Worm (Caenorhabditis elegans) whole organism, late embryonic: ENCODE data around the gene ugt-54.

ENCODE experiments used
- C38D4.7 ChIP-seq: fragments of 200-800 bp; sonication (Bioruptor generic); optimal IDR thresholded peaks from 2 replicates; lab custom pipeline; 2018; ENCODE audit warnings: mild to moderate bottlenecking, missing genetic modification characterization, moderate library complexity, missing compliant biosample characterization
- F13H6.1 ChIP-seq: sonication (generic microtip); optimal IDR thresholded peaks from 2 replicates; lab custom pipeline; 2016; ENCODE audit warnings: missing genetic modification characterization, missing compliant biosample characterization
- T23F11.4 ChIP-seq: fragments of 200-800 bp; sonication (Bioruptor generic); optimal IDR thresholded peaks from 2 replicates; lab custom pipeline; 2018; ENCODE audit warnings: mild to moderate bottlenecking, missing genetic modification characterization, missing compliant biosample characterization
- ahr-1 ChIP-seq: sonication (generic microtip); optimal IDR thresholded peaks from 2 replicates; lab custom pipeline; 2016; ENCODE audit warnings: missing genetic modification characterization, missing compliant biosample characterization
- ama-1 ChIP-seq: fragments of 150-350 bp; optimal IDR thresholded peaks from 2 replicates; lab custom pipeline; 2014
- ceh-18 ChIP-seq: sonication (generic microtip); optimal IDR thresholded peaks from 2 replicates; lab custom pipeline; 2016; ENCODE audit warnings: missing genetic modification characterization, missing compliant biosample characterization
- ceh-19 ChIP-seq: fragments of 200-800 bp; sonication (Bioruptor generic); optimal IDR thresholded peaks from 2 replicates; lab custom pipeline; 2018; ENCODE audit warnings: mild to moderate bottlenecking, missing genetic modification characterization, missing compliant biosample characterization
- ceh-24 ChIP-seq: sonication (generic microtip); optimal IDR thresholded peaks from 2 replicates; lab custom pipeline; 2016; ENCODE audit warnings: mild to moderate bottlenecking, missing genetic modification characterization, missing compliant biosample characterization
- ceh-30 ChIP-seq: fragments of 150-350 bp; optimal IDR thresholded peaks from 2 replicates; lab custom pipeline; 2014; ENCODE audit warnings: missing biosample characterization, missing genetic modification characterization
- ceh-34 ChIP-seq: sonication (generic microtip); optimal IDR thresholded peaks from 2 replicates; lab custom pipeline; 2016; ENCODE audit warnings: mild to moderate bottlenecking, missing genetic modification characterization, missing compliant biosample characterization
- ceh-48 ChIP-seq: sonication (generic microtip); optimal IDR thresholded peaks from 2 replicates; lab custom pipeline; 2016; ENCODE audit warnings: missing genetic modification characterization, inconsistent platforms, missing compliant biosample characterization
- ceh-6 ChIP-seq: fragments of 200-800 bp; sonication (Bioruptor generic); optimal IDR thresholded peaks from 2 replicates; lab custom pipeline; 2018; ENCODE audit warnings: mild to moderate bottlenecking, missing genetic modification characterization, missing compliant biosample characterization
- ceh-9 ChIP-seq: sonication (generic microtip); optimal IDR thresholded peaks from 2 replicates; lab custom pipeline; 2016; ENCODE audit warnings: mild to moderate bottlenecking, missing genetic modification characterization, inconsistent platforms, missing compliant biosample characterization
- elt-2 ChIP-seq: sonication (generic microtip); optimal IDR thresholded peaks from 2 replicates; lab custom pipeline; 2016; ENCODE audit warnings: missing genetic modification reagents, missing genetic modification characterization, missing compliant biosample characterization
- eyg-1 ChIP-seq: sonication (generic microtip); optimal IDR thresholded peaks from 2 replicates; lab custom pipeline; 2016; ENCODE audit warnings: missing genotype, missing genetic modification characterization, missing compliant biosample characterization
- fax-1 ChIP-seq: sonication (generic microtip); optimal IDR thresholded peaks from 2 replicates; lab custom pipeline; 2016; ENCODE audit warnings: missing genotype, missing genetic modification characterization, missing compliant biosample characterization
- fkh-6 ChIP-seq: sonication (generic microtip); optimal IDR thresholded peaks from 2 replicates; lab custom pipeline; 2016; ENCODE audit warnings: missing genetic modification characterization, missing compliant biosample characterization
- gmeb-2 ChIP-seq: sonication (generic microtip); optimal IDR thresholded peaks from 2 replicates; lab custom pipeline; 2016; ENCODE audit warnings: missing genetic modification characterization, inconsistent platforms, missing compliant biosample characterization
- hlh-15 ChIP-seq: sonication (generic microtip); optimal IDR thresholded peaks from 2 replicates; lab custom pipeline; 2016; ENCODE audit warnings: missing genetic modification characterization, missing compliant biosample characterization
- hlh-30 ChIP-seq: sonication (generic microtip); optimal IDR thresholded peaks from 2 replicates; lab custom pipeline; 2017; ENCODE audit warnings: antibody characterized with exemption, missing genetic modification characterization, missing compliant biosample characterization; ENCODE audit not compliant: insufficient read depth
- hlh-8 ChIP-seq: sonication (generic microtip); optimal IDR thresholded peaks from 2 replicates; lab custom pipeline; 2016; ENCODE audit warnings: missing genotype, missing genetic modification characterization, missing compliant biosample characterization
- lim-6 ChIP-seq: sonication (generic microtip); optimal IDR thresholded peaks from 2 replicates; lab custom pipeline; 2016; ENCODE audit warnings: missing genetic modification characterization, missing compliant biosample characterization
- lin-11 ChIP-seq: fragments of 200-800 bp; sonication (Bioruptor generic); optimal IDR thresholded peaks from 2 replicates; lab custom pipeline; 2018; ENCODE audit warnings: mild to moderate bottlenecking, missing genetic modification characterization, missing compliant biosample characterization
- madf-2 ChIP-seq: sonication (generic microtip); optimal IDR thresholded peaks from 2 replicates; lab custom pipeline; 2017; ENCODE audit warnings: missing genetic modification characterization, missing compliant biosample characterization
- mec-3 ChIP-seq: sonication (generic microtip); optimal IDR thresholded peaks from 2 replicates; lab custom pipeline; 2016; ENCODE audit warnings: borderline replicate concordance, missing genetic modification characterization, missing compliant biosample characterization
- nfya-1 ChIP-seq: sonication (generic microtip); optimal IDR thresholded peaks from 2 replicates; lab custom pipeline; 2017; ENCODE audit warnings: missing genetic modification characterization, mild to moderate bottlenecking, missing compliant biosample characterization, antibody characterized with exemption, moderate library complexity
- nhr-232 ChIP-seq: sonication (generic microtip); optimal IDR thresholded peaks from 2 replicates; lab custom pipeline; 2016; ENCODE audit warnings: missing genetic modification characterization, missing compliant biosample characterization
- npax-4 ChIP-seq: sonication (generic microtip); optimal IDR thresholded peaks from 2 replicates; lab custom pipeline; 2016; ENCODE audit warnings: missing genetic modification characterization, missing compliant biosample characterization
- odd-2 ChIP-seq: sonication (generic microtip); optimal IDR thresholded peaks from 2 replicates; lab custom pipeline; 2017; ENCODE audit warnings: antibody characterized with exemption, mild to moderate bottlenecking, missing genetic modification characterization, missing compliant biosample characterization
- pag-3 ChIP-seq: sonication (generic microtip); optimal IDR thresholded peaks from 2 replicates; lab custom pipeline; 2016; ENCODE audit warnings: missing compliant biosample characterization, missing genetic modification characterization, borderline replicate concordance
- pha-2 ChIP-seq: sonication (generic microtip); optimal IDR thresholded peaks from 2 replicates; lab custom pipeline; 2017; ENCODE audit warnings: mild to moderate bottlenecking, missing genetic modification characterization, missing compliant biosample characterization
- pqm-1 ChIP-seq: sonication (generic microtip); optimal IDR thresholded peaks from 2 replicates; lab custom pipeline; 2016; ENCODE audit warnings: missing genetic modification characterization, missing compliant biosample characterization
- pros-1 ChIP-seq: fragments of 150-350 bp; optimal IDR thresholded peaks from 2 replicates; lab custom pipeline; 2014; ENCODE audit warnings: missing biosample characterization, missing genetic modification reagents, missing genetic modification characterization
- sdc-2 ChIP-seq: sonication (generic microtip); optimal IDR thresholded peaks from 2 replicates; lab custom pipeline; 2016; ENCODE audit warnings: missing genotype, missing genetic modification characterization, missing compliant biosample characterization
- sox-4 ChIP-seq: sonication (generic microtip); optimal IDR thresholded peaks from 2 replicates; lab custom pipeline; 2017; ENCODE audit warnings: mild to moderate bottlenecking, missing genetic modification characterization, inconsistent platforms, missing compliant biosample characterization
- tbx-2 ChIP-seq: sonication (generic microtip); optimal IDR thresholded peaks from 2 replicates; lab custom pipeline; 2016; ENCODE audit warnings: missing genetic modification characterization, missing compliant biosample characterization
- tbx-7 ChIP-seq: sonication (generic microtip); optimal IDR thresholded peaks from 2 replicates; lab custom pipeline; 2016; ENCODE audit warnings: missing genotype, missing genetic modification characterization, missing compliant biosample characterization
- ttx-3 ChIP-seq: sonication (generic microtip); optimal IDR thresholded peaks from 2 replicates; lab custom pipeline; 2016; ENCODE audit warnings: missing genetic modification reagents, missing genetic modification characterization, missing compliant biosample characterization
- unc-3 ChIP-seq, 2 experiments: fragments of 200-800 bp in 1 of 2; sonication (Bioruptor generic) in 1 of 2; sonication (generic microtip) in 1 of 2; conservative IDR thresholded peaks in 1 of 2; optimal IDR thresholded peaks in 1 of 2; 2 replicates each; pipeline versions ENCODE4 v1.3.6 to Lab custom; 2016 to 2022; ENCODE audit warnings: missing compliant biosample characterization in 2 of 2, missing genetic modification characterization in 2 of 2, missing genetic modification reagents in 1 of 2
- unc-55 ChIP-seq: sonication (generic microtip); optimal IDR thresholded peaks from 2 replicates; lab custom pipeline; 2017; ENCODE audit warnings: missing biosample characterization, missing genetic modification reagents, missing genetic modification characterization
- unc-86 ChIP-seq: sonication (generic microtip); optimal IDR thresholded peaks from 2 replicates; lab custom pipeline; 2016; ENCODE audit warnings: missing genetic modification characterization, missing compliant biosample characterization
- zip-5 ChIP-seq: sonication (generic microtip); optimal IDR thresholded peaks from 2 replicates; lab custom pipeline; 2016; ENCODE audit warnings: missing genetic modification characterization, missing compliant biosample characterization

The ugt-54 gene

DNA sequence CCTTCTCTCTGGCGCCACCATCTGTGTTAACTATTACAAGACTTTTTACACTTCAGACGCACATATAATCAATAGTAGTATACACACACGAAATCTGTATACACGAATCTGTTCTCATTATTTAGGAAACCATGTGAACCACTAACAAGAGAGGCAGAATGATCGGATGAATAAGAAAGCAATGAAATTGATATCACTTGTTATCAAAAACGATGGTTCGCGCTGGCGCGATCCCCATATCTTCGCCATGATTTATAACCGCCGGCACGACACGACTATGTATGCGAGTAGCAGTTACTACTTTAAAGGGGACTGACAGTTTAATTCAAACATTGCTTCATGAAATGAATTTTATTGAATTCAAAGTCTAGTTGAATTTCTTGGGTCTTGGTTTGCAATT lies 19.8 kb downstream of the ugt-54 start:
- TF ChIP-seq hlh-15 (tag; lab: Kevin White, UChicago) (no peak), ttx-3 (tag; lab: Kevin White, UChicago) (no peak), hlh-30 (no peak), lin-11 (tag; lab: Kevin White, UChicago) (no peak), sdc-2 (no peak), unc-3 (GFP tag; conservative IDR thresholded peaks at IDR 0.05; lab: Robert Waterston, UW) (no peak), unc-3 (tag; optimal IDR thresholded peaks at IDR 0.05; lab: Kevin White, UChicago) (no peak), sox-4 (no peak), gmeb-2 (tag; lab: Kevin White, UChicago) (no peak), T23F11.4 (GFP tag; lab: Kevin White, UChicago) (no peak), mec-3 (tag; lab: Kevin White, UChicago) (no peak), nhr-232 (no peak), ama-1 (lab: Kevin White, UChicago) (no peak), tbx-7 (tag; lab: Kevin White, UChicago) (no peak), ceh-19 (no peak), fax-1 (no peak), pqm-1 (no peak), odd-2 (tag; lab: Kevin White, UChicago) (no peak), pha-2 (tag; lab: Kevin White, UChicago) (no peak), ceh-30 (tag; lab: Kevin White, UChicago) (no peak), hlh-8 (no peak)

ce11 chrIV:10782014-10782413 lies 20.5 kb downstream of the ugt-54 start:
- TF ChIP-seq hlh-30 (no peak), unc-86 (no peak), ceh-18 (tag; lab: Kevin White, UChicago) (no peak), npax-4 (tag; lab: Kevin White, UChicago) (no peak), ceh-48 (tag; lab: Kevin White, UChicago) (no peak), nhr-232 (no peak)

ce11 chrIV:10784085-10784484 lies 22.6 kb downstream of the ugt-54 start:
- TF ChIP-seq elt-2 (tag; lab: Kevin White, UChicago) (peak; percentile 84), hlh-30 (no peak)
- TF ChIP-seq, all 69 proteins: peak for 1

- TF ChIP-seq lin-11 (tag; lab: Kevin White, UChicago) (no peak), unc-3 (GFP tag; conservative IDR thresholded peaks at IDR 0.05; lab: Robert Waterston, UW) (no peak), unc-3 (tag; optimal IDR thresholded peaks at IDR 0.05; lab: Kevin White, UChicago) (no peak), nfya-1 (tag; lab: Kevin White, UChicago) (no peak), sox-4 (no peak), ceh-9 (no peak), C38D4.7 (no peak), madf-2 (tag; lab: Kevin White, UChicago) (no peak), fkh-6 (tag; lab: Kevin White, UChicago) (no peak), ama-1 (lab: Kevin White, UChicago) (no peak), fax-1 (no peak), ahr-1 (tag; lab: Kevin White, UChicago) (no peak), npax-4 (tag; lab: Kevin White, UChicago) (no peak), lim-6 (tag; lab: Kevin White, UChicago) (no peak), eyg-1 (tag; lab: Kevin White, UChicago) (no peak), unc-86 (no peak), pqm-1 (no peak), ttx-3 (tag; lab: Kevin White, UChicago) (no peak), tbx-7 (tag; lab: Kevin White, UChicago) (no peak), ceh-18 (tag; lab: Kevin White, UChicago) (no peak)
- TF ChIP-seq, all 69 proteins: peak for 0
Measured at ce11 chrIV:10786731-10787130, 25.2 kb downstream of the ugt-54 start, which contains the start of gene srd-7. Gene srd-7, minus strand, starts transcription at chrIV:10786831.

DNA sequence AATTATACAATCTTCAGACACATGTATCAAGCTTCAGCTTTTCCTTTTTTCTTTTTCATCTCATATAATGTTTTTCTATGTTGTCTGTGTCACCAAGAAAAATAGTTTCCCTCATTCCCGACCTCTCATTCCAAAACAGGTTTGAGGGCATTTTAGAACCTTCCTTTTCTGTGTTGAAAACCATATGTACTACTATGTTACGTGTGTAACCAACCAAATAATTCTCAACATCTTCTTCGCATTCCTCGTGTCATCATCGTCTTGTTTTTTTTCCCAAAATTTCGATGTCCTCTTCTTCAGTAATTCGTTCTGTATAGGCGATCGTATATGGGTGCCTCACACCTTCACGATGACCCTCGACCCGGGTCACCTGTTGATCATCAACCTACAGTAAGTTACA lies 28.9 kb downstream of the ugt-54 start, which contains the start of gene pept-2:
pept-2 (plus strand) TSS at position 301 of the 400 bp plus-strand sequence.
- TF ChIP-seq lin-11 (tag; lab: Kevin White, UChicago) (no peak), elt-2 (tag; lab: Kevin White, UChicago) (no peak), fkh-6 (tag; lab: Kevin White, UChicago) (no peak), ceh-24 (no peak), ceh-6 (GFP tag; lab: Kevin White, UChicago) (no peak), zip-5 (tag; lab: Kevin White, UChicago) (no peak), sdc-2 (no peak), mec-3 (tag; lab: Kevin White, UChicago) (no peak), hlh-8 (no peak), ama-1 (lab: Kevin White, UChicago) (no peak), odd-2 (tag; lab: Kevin White, UChicago) (no peak), gmeb-2 (tag; lab: Kevin White, UChicago) (no peak), npax-4 (tag; lab: Kevin White, UChicago) (no peak), unc-55 (GFP tag; lab: Kevin White, UChicago) (no peak), pqm-1 (no peak), F13H6.1 (tag; lab: Kevin White, UChicago) (no peak), pros-1 (tag; lab: Kevin White, UChicago) (no peak), pag-3 (no peak), tbx-2 (tag; lab: Kevin White, UChicago) (no peak), ceh-34 (no peak)
